Worm (Caenorhabditis elegans): ENCODE data around the gene str-151.

Gene str-151

ce11 chrV:16593792-16594059 lies 17.7 kb downstream of the str-151 start (continued):
- TF ChIP-seq Y53G8AR.9 (GFP tag; conservative IDR thresholded peaks at IDR 0.05) (0 out of 2 replicates have a peak, but pooled peaks have one; percentile 45), gei-17 (GFP tag; optimal IDR thresholded peaks at IDR 0.05) (no peak), hsf-1 (GFP tag; IDR thresholded peaks at IDR 0.05) (no peak), somi-1 (GFP tag; optimal IDR thresholded peaks at IDR 0.05) (no peak), cebp-2 (GFP tag; IDR thresholded peaks at IDR 0.05) (peak; percentile 31; the same call in 1 of the 2 replicates), rcor-1 (GFP tag; IDR thresholded peaks at IDR 0.05) (no peak)

ce11 chrV:16594514-16594913 lies 18.5 kb downstream of the str-151 start:
- TF ChIP-seq K11D2.4 (GFP tag; IDR thresholded peaks at IDR 0.05) = 0 out of 2 replicates have a peak, but pooled peaks have one; percentile 8
- peak; percentile 20 for TF ChIP-seq nhr-80 (tag; optimal IDR thresholded peaks at IDR 0.05)
- peak; percentile 25; the same call in 1 of the 2 replicates for TF ChIP-seq pbrm-1 (GFP tag; IDR thresholded peaks at IDR 0.05)
- TF ChIP-seq ekl-4 (GFP tag; IDR thresholded peaks at IDR 0.05) = no peak
- TF ChIP-seq lin-26 (GFP tag; IDR thresholded peaks at IDR 0.05) = no peak

ce11 chrV:16595140-16595791 lies 19.3 kb downstream of the str-151 start, which contains the start of gene cpl-1:
cpl-1 (minus strand) TSS chrV:16595346.
- TF ChIP-seq lsy-27 (tag; optimal IDR thresholded peaks at IDR 0.05; ENCODE audit: borderline replicate concordance, insufficient read depth) (no peak), ztf-3 (GFP tag; optimal IDR thresholded peaks at IDR 0.05) (no peak), Y67H2A.10 (GFP tag; conservative IDR thresholded peaks at IDR 0.05) (no peak), C06A6.2 (GFP tag; conservative IDR thresholded peaks at IDR 0.05) (no peak), F52B5.7 (tag; optimal IDR thresholded peaks at IDR 0.05) (peak; percentile 2), lin-35 (GFP tag; optimal IDR thresholded peaks at IDR 0.05) (no peak), nhr-80 (tag; optimal IDR thresholded peaks at IDR 0.05) (peak; percentile 74), let-607 (tag; optimal IDR thresholded peaks at IDR 0.05) (peak in 1 of 2 experiments; percentile 30), zfh-2 (GFP tag; conservative IDR thresholded peaks at IDR 0.05) (peak; percentile 69), F37B4.10 (GFP tag; IDR thresholded peaks at IDR 0.05) (no peak), somi-1 (GFP tag; optimal IDR thresholded peaks at IDR 0.05) (peak; percentile 33), pbrm-1 (GFP tag; IDR thresholded peaks at IDR 0.05) (0 out of 2 replicates have a peak, but pooled peaks have one; percentile 30), attf-5 (GFP tag; optimal IDR thresholded peaks at IDR 0.05) (peak; percentile 3), F23B12.7 (tag; optimal IDR thresholded peaks at IDR 0.05; ENCODE audit: insufficient read depth) (no peak), ztf-18 (tag; optimal IDR thresholded peaks at IDR 0.05) (no peak), madf-10 (tag; optimal IDR thresholded peaks at IDR 0.05) (peak; percentile 29), cebp-1 (GFP tag; IDR thresholded peaks at IDR 0.05) (no peak), cebp-1 (tag; optimal IDR thresholded peaks at IDR 0.05) (peak; percentile 32), F39B2.1 (GFP tag; IDR thresholded peaks at IDR 0.05) (no peak), chd-7 (tag; optimal IDR thresholded peaks at IDR 0.05) (no peak), Y53G8AR.9 (GFP tag; conservative IDR thresholded peaks at IDR 0.05) (0 out of 2 replicates have a peak, but pooled peaks have one; percentile 11), ceh-40 (GFP tag; IDR thresholded peaks at IDR 0.05) (no peak), nfyb-1 (GFP tag; IDR thresholded peaks at IDR 0.05) (0 out of 2 replicates have a peak, but pooled peaks have one; percentile 36), xnd-1 (tag; optimal IDR thresholded peaks at IDR 0.05) (no peak), K12H6.12 (tag; optimal IDR thresholded peaks at IDR 0.05) (peak; percentile 22), snpc-4 (GFP tag; optimal IDR thresholded peaks at IDR 0.05) (no peak), snpc-4 (tag; optimal IDR thresholded peaks at IDR 0.05) (peak in 2 of 4 experiments; percentile 11 to 35), lir-1 (GFP tag; conservative IDR thresholded peaks at IDR 0.05) (no peak), ama-1 (optimal IDR thresholded peaks at IDR 0.05) (peak; percentile 63), ama-1 (GFP tag; optimal IDR thresholded peaks at IDR 0.05) (no peak), sdz-38 (tag; optimal IDR thresholded peaks at IDR 0.05) (peak; percentile 47), B0336.3 (GFP tag; IDR thresholded peaks at IDR 0.05) (peak; percentile 42; the same call in 1 of the 2 replicates), lin-54 (GFP tag; optimal IDR thresholded peaks at IDR 0.05) (peak; percentile 39), mxl-1 (tag; optimal IDR thresholded peaks at IDR 0.05) (no peak), tbp1 (GFP tag; optimal IDR thresholded peaks at IDR 0.05) (peak; percentile 28)
